Worm (Caenorhabditis elegans) whole organism, L2 larva: ENCODE results near the gene C07D10.1.

Experiments used
- Y55F3AM.14 ChIP-seq: fragments of 200-800 bp; sonication (Bioruptor generic); optimal IDR thresholded peaks from 2 replicates; lab custom pipeline; 2018; ENCODE audit warnings: mild to moderate bottlenecking, missing genetic modification characterization, missing compliant biosample characterization
- dmd-4 ChIP-seq: sonication (generic microtip); optimal IDR thresholded peaks from 2 replicates; lab custom pipeline; 2017; ENCODE audit warnings: missing biosample characterization, missing genetic modification characterization
- lsy-2 ChIP-seq, 2 experiments: fragments of 150-350 bp in 1 of 2; sonication (generic microtip) in 1 of 2; optimal IDR thresholded peaks; 2 replicates each; lab custom pipeline; 2014 to 2017; ENCODE audit warnings: missing biosample characterization in 2 of 2, missing genetic modification characterization in 2 of 2
- mbf-1 ChIP-seq: sonication (generic microtip); optimal IDR thresholded peaks from 2 replicates; lab custom pipeline; 2017; ENCODE audit warnings: missing biosample characterization, missing genetic modification characterization
- nhr-12 ChIP-seq: fragments of 150-350 bp; optimal IDR thresholded peaks from 2 replicates; lab custom pipeline; 2014; ENCODE audit warnings: missing biosample characterization, missing genetic modification characterization
- sem-4 ChIP-seq: fragments of 150-350 bp; optimal IDR thresholded peaks from 2 replicates; lab custom pipeline; 2014; ENCODE audit warnings: missing biosample characterization, missing genetic modification reagents, missing genetic modification characterization
- zag-1 ChIP-seq: fragments of 150-350 bp; optimal IDR thresholded peaks from 2 replicates; lab custom pipeline; 2014; ENCODE audit warnings: missing biosample characterization, missing genetic modification characterization
- ztf-11 ChIP-seq: sonication (generic microtip); optimal IDR thresholded peaks from 2 replicates; lab custom pipeline; 2017; ENCODE audit warnings: missing biosample characterization, missing genetic modification characterization

ce11 chrII:7405262-7405661, 6.5 kb downstream of the C07D10.1 start:
- TF ChIP-seq zag-1 (tag; lab: Kevin White, UChicago): no peak
- no peak for TF ChIP-seq ztf-11
- TF ChIP-seq nhr-12 (tag; lab: Kevin White, UChicago): no peak
- TF ChIP-seq dmd-4 (tag; lab: Kevin White, UChicago): no peak
- no peak for TF ChIP-seq lsy-2 (tag; optimal IDR thresholded peaks at IDR 0.05; lab: Kevin White, UChicago)
- TF ChIP-seq mbf-1: no peak
- TF ChIP-seq Y55F3AM.14 (GFP tag; lab: Kevin White, UChicago): no peak
- TF ChIP-seq sem-4 (tag; lab: Kevin White, UChicago): peak; percentile 28
